Worm (Caenorhabditis elegans) whole organism, young adult: ENCODE measurements around the gene F52E10.4.

ENCODE experiments used
- F10E7.11 ChIP-seq: sonication (generic microtip); optimal IDR thresholded peaks from 2 replicates; lab custom pipeline; 2017; ENCODE audit warnings: mild to moderate bottlenecking, missing genetic modification characterization, moderate library complexity, missing compliant biosample characterization
- K11D2.4 ChIP-seq: fragments of 200-800 bp; sonication (Bioruptor generic); IDR thresholded peaks from 2 replicates; pipeline ENCODE4 v1.3.6; 2022; ENCODE audit warnings: missing genetic modification reagents, missing genetic modification characterization, missing compliant biosample characterization
- Y56A3A.18 ChIP-seq: fragments of 200-800 bp; sonication (Bioruptor generic); IDR thresholded peaks from 2 replicates; pipeline ENCODE4 v1.3.6; 2022; ENCODE audit warnings: missing genetic modification reagents, missing genetic modification characterization, missing compliant biosample characterization
- bed-2 ChIP-seq: fragments of 200-800 bp; sonication (Bioruptor generic); IDR thresholded peaks from 2 replicates; pipeline ENCODE4 v1.3.6; 2022; ENCODE audit warnings: missing genetic modification reagents, missing genetic modification characterization, missing compliant biosample characterization
- chd-7 ChIP-seq: sonication (generic microtip); optimal IDR thresholded peaks from 2 replicates; lab custom pipeline; 2016; ENCODE audit warnings: mild to moderate bottlenecking, missing genetic modification characterization, moderate library complexity, missing compliant biosample characterization
- hmg-20 ChIP-seq: fragments of 200-800 bp; sonication (Bioruptor generic); IDR thresholded peaks from 2 replicates; pipeline ENCODE4 v1.3.6; 2022; ENCODE audit warnings: missing genetic modification reagents, missing genetic modification characterization, missing compliant biosample characterization
- let-607 ChIP-seq, 2 experiments: fragments of 200-800 bp in 1 of 2; sonication (Bioruptor generic) in 1 of 2; sonication (generic microtip) in 1 of 2; optimal IDR thresholded peaks; 2 replicates each; lab custom pipeline; 2016 to 2018; ENCODE audit warnings: mild to moderate bottlenecking in 2 of 2, missing compliant biosample characterization in 2 of 2, missing genetic modification characterization in 2 of 2, moderate library complexity in 2 of 2, missing genotype in 1 of 2
- lin-26 ChIP-seq: fragments of 200-800 bp; sonication (Bioruptor generic); IDR thresholded peaks from 2 replicates; pipeline ENCODE4 v1.3.6; 2022; ENCODE audit warnings: missing genetic modification reagents, missing genetic modification characterization, missing compliant biosample characterization
- nfya-2 ChIP-seq: fragments of 200-800 bp; sonication (Bioruptor generic); IDR thresholded peaks from 2 replicates; pipeline ENCODE4 v1.3.6; 2022; ENCODE audit warnings: missing genetic modification reagents, missing genetic modification characterization, missing compliant biosample characterization
- snpc-1.3 ChIP-seq: sonication (generic microtip); optimal IDR thresholded peaks from 2 replicates; lab custom pipeline; 2017; ENCODE audit warnings: missing genetic modification characterization, mild to moderate bottlenecking, missing compliant biosample characterization, antibody characterized with exemption, moderate library complexity, missing genotype, missing genetic modification reagents; ENCODE audit not compliant: insufficient read depth
- snpc-4 ChIP-seq, 5 experiments: fragments of 150-350 bp in 1 of 5; sonication (generic microtip) in 4 of 5; optimal IDR thresholded peaks; 2 replicates each; lab custom pipeline; 2014 to 2018; ENCODE audit warnings: missing genetic modification characterization in 5 of 5, missing biosample characterization in 3 of 5, antibody characterized with exemption in 2 of 5, mild to moderate bottlenecking in 2 of 5, missing compliant biosample characterization in 2 of 5, missing genotype in 2 of 5, moderate library complexity in 2 of 5, missing genetic modification reagents in 1 of 5
- ztf-22 ChIP-seq: fragments of 200-800 bp; sonication (Bioruptor generic); optimal IDR thresholded peaks from 2 replicates; lab custom pipeline; 2018; ENCODE audit warnings: mild to moderate bottlenecking, missing genetic modification characterization, moderate library complexity, missing compliant biosample characterization

DNA sequence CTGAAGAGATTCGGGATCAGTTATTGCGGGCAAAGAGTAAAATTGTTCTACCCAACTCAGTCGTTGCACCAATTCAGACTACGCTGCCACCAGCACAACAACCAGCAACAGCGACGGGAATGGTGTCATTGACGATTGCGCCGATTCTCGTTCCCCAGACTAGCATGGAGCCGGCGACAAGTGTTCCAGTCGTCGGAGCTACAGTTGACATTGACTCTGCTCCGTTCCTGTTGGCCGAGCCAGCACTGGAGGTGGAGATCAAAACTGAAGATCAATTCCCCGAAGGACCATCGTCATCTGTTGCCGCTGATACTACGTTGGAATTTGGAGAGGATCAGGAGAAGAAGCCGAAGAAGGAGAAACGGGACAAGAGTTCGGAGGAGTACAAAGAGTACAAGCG, 42.6 kb upstream of the F52E10.4 start:
- TF ChIP-seq hmg-20 (GFP tag; lab: Robert Waterston, UW) (no peak), K11D2.4 (GFP tag; lab: Robert Waterston, UW) (no peak), nfya-2 (GFP tag; lab: Robert Waterston, UW) (no peak), let-607 (tag; optimal IDR thresholded peaks at IDR 0.05; lab: Kevin White, UChicago) (no peak), chd-7 (tag; lab: Kevin White, UChicago) (no peak), snpc-4 (GFP tag; optimal IDR thresholded peaks at IDR 0.05; lab: Kevin White, UChicago) (no peak), snpc-4 (tag; optimal IDR thresholded peaks at IDR 0.05; lab: Kevin White, UChicago) (no peak), F10E7.11 (tag; lab: Kevin White, UChicago) (no peak), snpc-1.3 (tag; lab: Kevin White, UChicago) (no peak), ztf-22 (no peak), lin-26 (GFP tag; lab: Robert Waterston, UW) (no peak), Y56A3A.18 (GFP tag; lab: Robert Waterston, UW) (no peak), bed-2 (GFP tag; lab: Robert Waterston, UW) (no peak)
